Fruit fly (Drosophila melanogaster): ENCODE data around the gene CG12990.

The CG12990 gene

DNA sequence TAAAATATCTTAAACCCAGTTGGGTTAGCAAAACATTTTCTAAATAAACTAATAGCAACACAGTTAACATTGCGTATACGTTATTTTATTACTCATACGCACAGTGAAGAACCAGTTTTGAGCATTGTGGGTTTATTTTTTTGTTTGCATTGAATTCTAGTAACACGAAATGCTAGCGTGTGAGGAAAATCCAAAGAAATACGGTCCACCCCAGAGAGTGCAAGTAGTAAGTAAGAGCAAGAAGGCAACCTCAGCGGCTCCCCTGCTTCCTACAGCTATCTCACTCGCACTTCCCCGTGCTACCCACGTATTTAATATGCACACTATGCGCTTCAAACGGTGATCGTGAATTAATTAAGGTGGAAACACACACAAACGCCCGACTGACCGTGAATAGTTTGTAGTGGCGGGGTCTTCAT lies 46.7 kb downstream of the CG12990 start:
- TF ChIP-seq insv (optimal IDR thresholded peaks at IDR 0.05) (no peak), psq (optimal IDR thresholded peaks at IDR 0.05) (no peak), Myc (optimal IDR thresholded peaks at IDR 0.05) (no peak), Sin3A (optimal IDR thresholded peaks at IDR 0.05) (no peak), ttk (optimal IDR thresholded peaks at IDR 0.05) (no peak), h (optimal IDR thresholded peaks at IDR 0.05) (no peak)

DNA sequence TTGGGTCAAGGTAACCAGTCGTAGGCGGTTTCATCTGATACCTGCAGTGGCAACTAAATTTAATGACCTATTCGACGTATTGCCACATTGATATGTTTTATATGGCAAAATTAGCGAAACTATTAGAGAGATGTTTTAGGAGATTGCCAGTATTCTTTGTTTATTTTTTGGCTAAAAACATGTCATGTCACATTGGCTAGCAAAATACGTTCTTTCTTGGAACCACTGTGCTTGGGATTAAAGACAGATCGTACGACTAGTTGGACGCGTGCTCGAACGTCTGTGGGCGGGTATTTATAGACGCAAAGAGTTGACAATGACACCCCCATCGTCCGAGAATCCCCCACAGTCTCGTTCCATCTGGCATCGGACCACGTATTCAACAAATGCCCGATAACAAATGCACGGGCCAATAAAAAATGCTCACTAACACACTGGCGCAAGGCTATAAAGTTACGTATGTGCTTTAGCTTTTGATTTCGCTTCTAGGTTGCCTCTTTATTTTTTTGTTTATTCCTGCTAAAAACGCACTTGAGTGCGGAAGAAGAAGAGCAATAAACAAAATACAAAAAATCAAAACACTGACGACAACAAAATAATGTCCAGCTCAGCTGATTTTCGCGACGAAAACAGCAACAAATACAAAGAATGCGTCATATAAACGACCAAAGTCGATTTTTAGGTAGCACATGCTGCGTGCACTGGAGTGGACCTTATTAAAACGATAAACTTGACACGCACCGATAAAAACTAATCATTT lies 47.3 kb downstream of the CG12990 start:
- TF ChIP-seq h (optimal IDR thresholded peaks at IDR 0.05) (no peak), Myc (optimal IDR thresholded peaks at IDR 0.05) (no peak), insv (optimal IDR thresholded peaks at IDR 0.05) (no peak), ttk (optimal IDR thresholded peaks at IDR 0.05) (no peak), psq (optimal IDR thresholded peaks at IDR 0.05) (no peak), Sin3A (optimal IDR thresholded peaks at IDR 0.05) (no peak)

- TF ChIP-seq Myc (optimal IDR thresholded peaks at IDR 0.05) (no peak), Sin3A (optimal IDR thresholded peaks at IDR 0.05) (no peak), psq (optimal IDR thresholded peaks at IDR 0.05) (no peak), h (optimal IDR thresholded peaks at IDR 0.05) (no peak), ttk (optimal IDR thresholded peaks at IDR 0.05) (no peak), insv (optimal IDR thresholded peaks at IDR 0.05) (no peak)
Observed at dm6 chrX:17622187-17622586, 49.5 kb downstream of the CG12990 start.

Measured in Kc167 (cell line).